Worm (Caenorhabditis elegans) whole organism, L4 larva: Measurements from ENCODE around the gene hdl-2.

Experiments used
- fkh-10 ChIP-seq: fragments of 150-350 bp; optimal IDR thresholded peaks from 2 replicates; lab custom pipeline; 2014; ENCODE audit warnings: missing biosample characterization, missing genetic modification reagents, missing genetic modification characterization
- madf-5 ChIP-seq, 2 experiments: fragments of 200-800 bp; sonication (Bioruptor generic); IDR thresholded peaks; 2 replicates each; pipeline ENCODE4 v1.3.6; 2022; ENCODE audit warnings: missing compliant biosample characterization in 2 of 2, missing genetic modification characterization in 2 of 2
- nhr-11 ChIP-seq: fragments of 150-350 bp; optimal IDR thresholded peaks from 2 replicates; lab custom pipeline; 2014; ENCODE audit warnings: missing biosample characterization, missing genetic modification characterization
- skn-1 ChIP-seq: fragments of 150-350 bp; optimal IDR thresholded peaks from 2 replicates; lab custom pipeline; 2014; ENCODE audit warnings: missing biosample characterization, missing genetic modification characterization
- unc-39 ChIP-seq: sonication (generic microtip); optimal IDR thresholded peaks from 2 replicates; lab custom pipeline; 2017; ENCODE audit warnings: missing biosample characterization, missing genetic modification characterization

DNA sequence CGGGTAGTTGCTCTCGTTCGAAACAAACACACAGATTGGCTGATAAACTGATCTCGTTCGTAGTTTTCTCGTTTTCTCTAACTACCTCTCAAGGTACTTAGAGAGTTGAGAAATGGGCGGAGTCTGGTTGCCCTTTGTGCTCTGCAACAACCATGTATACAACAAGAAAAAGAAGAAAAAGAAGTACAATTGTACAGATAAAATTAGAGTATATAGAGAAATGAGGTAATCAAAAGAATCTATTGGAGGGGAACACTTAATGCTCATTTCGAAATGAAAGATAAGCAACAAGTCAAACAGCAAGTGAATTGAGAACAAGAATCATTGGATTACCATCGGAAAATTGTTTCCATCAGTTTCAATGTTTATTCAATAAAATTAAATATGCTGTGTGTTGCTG, 8.6 kb upstream of the hdl-2 start, which contains the start of gene C09G9.1:
- TF ChIP-seq madf-5 (GFP tag; IDR thresholded peaks at IDR 0.05; lab: Robert Waterston, UW) (no peak), fkh-10 (no peak), nhr-11 (tag; lab: Kevin White, UChicago) (no peak), unc-39 (no peak), skn-1 (tag; lab: Kevin White, UChicago) (no peak)
